Fruit fly (Drosophila melanogaster): ENCODE measurements around the gene TfIIA-L.

TfIIA-L gene

dm6 chr3R:27229368-27229767 lies 21.5 kb upstream of the TfIIA-L start, which contains the start of gene CG42814:
Gene CG42814 (minus strand): TSS chr3R:27229468.
- TF ChIP-seq CG13624 (GFP tag; optimal IDR thresholded peaks at IDR 0.05): no peak
- no peak for TF ChIP-seq CG10462 (GFP tag; optimal IDR thresholded peaks at IDR 0.05)
- no peak for TF ChIP-seq CG11723 (GFP tag; optimal IDR thresholded peaks at IDR 0.05)
- TF ChIP-seq sob (GFP tag; IDR thresholded peaks at IDR 0.05): no peak
- TF ChIP-seq CG15011 (GFP tag; optimal IDR thresholded peaks at IDR 0.05): no peak

- no peak for TF ChIP-seq slou (GFP tag; optimal IDR thresholded peaks at IDR 0.05)
Measured at dm6 chr3R:27233398-27233797, 17.5 kb upstream of the TfIIA-L start, which contains the start of gene CG31068. Gene CG31068 (plus strand): TSS chr3R:27233698.

- TF ChIP-seq grau (tag; optimal IDR thresholded peaks at IDR 0.05): no peak
- peak; percentile 7 for TF ChIP-seq ewg (GFP tag; optimal IDR thresholded peaks at IDR 0.05)
- no peak for TF ChIP-seq lmd (GFP tag; IDR thresholded peaks at IDR 0.05)
- TF ChIP-seq zf30C (GFP tag; optimal IDR thresholded peaks at IDR 0.05): no peak
- TF ChIP-seq ro (GFP tag; IDR thresholded peaks at IDR 0.05): no peak
- peak; percentile 73 for TF ChIP-seq CG3995 (GFP tag; optimal IDR thresholded peaks at IDR 0.05)
- TF ChIP-seq CG43689 (GFP tag; IDR thresholded peaks at IDR 0.05): no peak
- TF ChIP-seq run (tag; optimal IDR thresholded peaks at IDR 0.05): no peak
- no peak for TF ChIP-seq gt (GFP tag; IDR thresholded peaks at IDR 0.05)
- no peak for TF ChIP-seq Stat92E (GFP tag; optimal IDR thresholded peaks at IDR 0.05)
- TF ChIP-seq oc (tag; optimal IDR thresholded peaks at IDR 0.05): no peak
- TF ChIP-seq CrebB (tag; optimal IDR thresholded peaks at IDR 0.05): no peak
- TF ChIP-seq CG2199 (GFP tag; IDR thresholded peaks at IDR 0.05): no peak
- TF ChIP-seq CG30020 (tag; optimal IDR thresholded peaks at IDR 0.05): no peak
- no peak for TF ChIP-seq Vsx1 (GFP tag; optimal IDR thresholded peaks at IDR 0.05)
- no peak for TF ChIP-seq Lpt (GFP tag; optimal IDR thresholded peaks at IDR 0.05)
- TF ChIP-seq onecut (GFP tag; IDR thresholded peaks at IDR 0.05): peak; percentile 96
- no peak for TF ChIP-seq CG18764 (GFP tag; optimal IDR thresholded peaks at IDR 0.05)
- TF ChIP-seq repo (GFP tag; optimal IDR thresholded peaks at IDR 0.05): no peak
- peak; percentile 22; the same call in 1 of the 3 replicates for TF ChIP-seq row (GFP tag; IDR thresholded peaks at IDR 0.05)
- TF ChIP-seq wek (GFP tag; optimal IDR thresholded peaks at IDR 0.05): peak; percentile 82
- TF ChIP-seq Tbp (GFP tag; optimal IDR thresholded peaks at IDR 0.05): no peak
- peak; percentile 52; the same call in 1 of the 2 replicates for TF ChIP-seq MBD-R2 (GFP tag; IDR thresholded peaks at IDR 0.05)
- no peak for TF ChIP-seq dmrt11E (tag; optimal IDR thresholded peaks at IDR 0.05)
- no peak for TF ChIP-seq tx (GFP tag; optimal IDR thresholded peaks at IDR 0.05)
- TF ChIP-seq Nf-YC (tag; optimal IDR thresholded peaks at IDR 0.05): no peak
- TF ChIP-seq CG4617 (GFP tag; optimal IDR thresholded peaks at IDR 0.05; ENCODE audit: borderline replicate concordance): no peak
Measured at dm6 chr3R:27237980-27238379, 12.9 kb upstream of the TfIIA-L start.

dm6 chr3R:27238438-27239301 lies 12.2 kb upstream of the TfIIA-L start, which contains the start of the genes CG31064 and PolA2:
Gene CG31064 (minus strand): TSS chr3R:27239085.
Gene PolA2 (plus strand): TSS chr3R:27239163.
- TF ChIP-seq maf-S (GFP tag; optimal IDR thresholded peaks at IDR 0.05): no peak
- 0 out of 2 replicates have a peak, but pooled peaks have one; percentile 30 for TF ChIP-seq ssp (GFP tag; IDR thresholded peaks at IDR 0.05)
- peak; percentile 71 for TF ChIP-seq HmgZ (tag; optimal IDR thresholded peaks at IDR 0.05)
- TF ChIP-seq CrebB (tag; optimal IDR thresholded peaks at IDR 0.05): peak; percentile 42
- no peak for TF ChIP-seq danr (GFP tag; IDR thresholded peaks at IDR 0.05)
- TF ChIP-seq ac (GFP tag; optimal IDR thresholded peaks at IDR 0.05): peak; percentile 71
- TF ChIP-seq Ets97D (GFP tag; optimal IDR thresholded peaks at IDR 0.05): peak; percentile 50
- TF ChIP-seq croc (GFP tag; conservative IDR thresholded peaks at IDR 0.05): no peak
- no peak for TF ChIP-seq Deaf1 (tag; optimal IDR thresholded peaks at IDR 0.05)
- TF ChIP-seq CG6654 (GFP tag; optimal IDR thresholded peaks at IDR 0.05): no peak
- TF ChIP-seq fd96Cb (tag; optimal IDR thresholded peaks at IDR 0.05): no peak
- TF ChIP-seq CG30020 (tag; optimal IDR thresholded peaks at IDR 0.05): no peak
- no peak for TF ChIP-seq ab (GFP tag; optimal IDR thresholded peaks at IDR 0.05)
- TF ChIP-seq CG5953 (GFP tag; IDR thresholded peaks at IDR 0.05): no peak
- TF ChIP-seq sc (optimal IDR thresholded peaks at IDR 0.05): no peak
- no peak for TF ChIP-seq sc (GFP tag; optimal IDR thresholded peaks at IDR 0.05)

Measured in whole organism, embryonic.